Fruit fly (Drosophila melanogaster): Measurements from ENCODE around the gene orion.

- TF ChIP-seq ey (GFP tag; optimal IDR thresholded peaks at IDR 0.05): no peak
- no peak for TF ChIP-seq psq (GFP tag; optimal IDR thresholded peaks at IDR 0.05)
- TF ChIP-seq dmrt93B (GFP tag; optimal IDR thresholded peaks at IDR 0.05): no peak
These were observed 39.8 kb upstream of the orion start for dm6 chrX:7986551-7986950.

Measured in whole organism, wandering third instar larva.